Fruit fly (Drosophila melanogaster): ENCODE data around the gene CG13856.

Gene CG13856

dm6 chr3R:22356464-22357410 is 45.7 kb upstream of the CG13856 start, which contains the start of gene Sar1 (continued):
- peak; percentile 30 for TF ChIP-seq CG10654 (GFP tag; optimal IDR thresholded peaks at IDR 0.05)
- peak; percentile 55 for TF ChIP-seq CG32772 (GFP tag; IDR thresholded peaks at IDR 0.05)
- TF ChIP-seq Med (GFP tag), result peak; percentile 90
- TF ChIP-seq pan (optimal IDR thresholded peaks at IDR 0.05), result no peak
- peak in 1 of 2 experiments; percentile 7 for TF ChIP-seq pan (GFP tag; optimal IDR thresholded peaks at IDR 0.05 in 1 of 2, IDR thresholded peaks at IDR 0.05 in 1 of 2)
- peak; percentile 100 for TF ChIP-seq E2f2 (GFP tag; IDR thresholded peaks at IDR 0.05)
- TF ChIP-seq corto (GFP tag; optimal IDR thresholded peaks at IDR 0.05), result no peak
- TF ChIP-seq Ssrp (tag; optimal IDR thresholded peaks at IDR 0.05), result no peak
- no peak for TF ChIP-seq bowl (GFP tag; IDR thresholded peaks at IDR 0.05)
- no peak for TF ChIP-seq CG14667 (GFP tag; IDR thresholded peaks at IDR 0.05)
- TF ChIP-seq CG13424 (tag; optimal IDR thresholded peaks at IDR 0.05), result peak; percentile 25
- no peak for TF ChIP-seq wek (GFP tag; optimal IDR thresholded peaks at IDR 0.05)
- TF ChIP-seq CG1792 (GFP tag; optimal IDR thresholded peaks at IDR 0.05), result peak; percentile 35
- no peak for TF ChIP-seq CG43689 (GFP tag; IDR thresholded peaks at IDR 0.05)
- TF ChIP-seq ATbp (GFP tag; optimal IDR thresholded peaks at IDR 0.05), result no peak
- TF ChIP-seq prd (optimal IDR thresholded peaks at IDR 0.05), result no peak
- TF ChIP-seq prd (GFP tag; IDR thresholded peaks at IDR 0.05), result no peak; the same call in 2 of the 3 replicates
- TF ChIP-seq CoRest (tag; optimal IDR thresholded peaks at IDR 0.05), result peak; percentile 65
- TF ChIP-seq Dek (tag; optimal IDR thresholded peaks at IDR 0.05), result peak; percentile 41
- peak; percentile 14 for TF ChIP-seq repo (GFP tag; optimal IDR thresholded peaks at IDR 0.05)
- TF ChIP-seq CG12391 (tag; optimal IDR thresholded peaks at IDR 0.05), result peak; percentile 51
- peak; percentile 82 for TF ChIP-seq zen2 (GFP tag; IDR thresholded peaks at IDR 0.05; ENCODE audit: partially characterized antibody)
- no peak for TF ChIP-seq ap (GFP tag; IDR thresholded peaks at IDR 0.05)
- TF ChIP-seq stwl (tag; optimal IDR thresholded peaks at IDR 0.05), result peak; percentile 94
- peak; percentile 53 for TF ChIP-seq sisA (GFP tag; IDR thresholded peaks at IDR 0.05)
- no peak for TF ChIP-seq az2 (GFP tag; optimal IDR thresholded peaks at IDR 0.05)
- peak; percentile 40; the same call in 1 of the 3 replicates for TF ChIP-seq ci (GFP tag; IDR thresholded peaks at IDR 0.05)
- no peak for TF ChIP-seq fd3F (GFP tag; optimal IDR thresholded peaks at IDR 0.05)
- TF ChIP-seq Dad (GFP tag; optimal IDR thresholded peaks at IDR 0.05), result no peak
- TF ChIP-seq Asciz (GFP tag; optimal IDR thresholded peaks at IDR 0.05), result no peak
- peak; percentile 95 for TF ChIP-seq Ets65A (GFP tag)
- TF ChIP-seq trh (GFP tag; optimal IDR thresholded peaks at IDR 0.05), result no peak
- TF ChIP-seq croc (GFP tag; conservative IDR thresholded peaks at IDR 0.05), result no peak
- TF ChIP-seq Elba2 (GFP tag; optimal IDR thresholded peaks at IDR 0.05), result peak; percentile 76
- peak; percentile 98 for TF ChIP-seq CG13287 (GFP tag; IDR thresholded peaks at IDR 0.05; ENCODE audit: partially characterized antibody)
- TF ChIP-seq CG1602 (GFP tag; optimal IDR thresholded peaks at IDR 0.05), result peak; percentile 12
- TF ChIP-seq lov (optimal IDR thresholded peaks at IDR 0.05), result no peak
- TF ChIP-seq lov (GFP tag; IDR thresholded peaks at IDR 0.05), result no peak
- TF ChIP-seq CG7987 (GFP tag; optimal IDR thresholded peaks at IDR 0.05), result peak; percentile 14
- TF ChIP-seq CG8359 (GFP tag; optimal IDR thresholded peaks at IDR 0.05; ENCODE audit: borderline replicate concordance), result no peak
- peak; percentile 22 for TF ChIP-seq CG8924 (tag; optimal IDR thresholded peaks at IDR 0.05)
- no peak for TF ChIP-seq CG8388 (GFP tag; optimal IDR thresholded peaks at IDR 0.05)
- no peak for TF ChIP-seq Fer1 (GFP tag; optimal IDR thresholded peaks at IDR 0.05)
- no peak for TF ChIP-seq Tbp (GFP tag; optimal IDR thresholded peaks at IDR 0.05)
- peak; percentile 12 for TF ChIP-seq CG14965 (GFP tag; optimal IDR thresholded peaks at IDR 0.05; ENCODE audit: borderline replicate concordance)
- peak; percentile 82 for TF ChIP-seq Doc3 (GFP tag; IDR thresholded peaks at IDR 0.05; ENCODE audit: partially characterized antibody)
- peak; percentile 42 for TF ChIP-seq zfh2 (GFP tag; optimal IDR thresholded peaks at IDR 0.05)
- peak; percentile 69 for TF ChIP-seq tna (GFP tag; IDR thresholded peaks at IDR 0.05; ENCODE audit: partially characterized antibody)
- TF ChIP-seq CG17612 (GFP tag; IDR thresholded peaks at IDR 0.05), result no peak
